Fruit fly (Drosophila melanogaster) whole organism, embryonic: Measurements from ENCODE around the gene CG6040.

Experiments
- Abd-B ChIP-seq: fragments of 200-800 bp; sonication (Bioruptor generic); optimal IDR thresholded peaks from 2 replicates; lab custom pipeline; 2018; ENCODE audit warnings: missing biosample characterization, mild to moderate bottlenecking, missing genetic modification characterization, moderate library complexity
- Adf1 ChIP-seq: fragments of 200-800 bp; sonication (Bioruptor generic); IDR thresholded peaks from 2 replicates; pipeline ENCODE4 v1.3.6; 2022; ENCODE audit warnings: missing biosample characterization, missing genetic modification characterization
- Antp ChIP-seq: fragments of 200-800 bp; sonication (Bioruptor generic); optimal IDR thresholded peaks from 3 replicates; lab custom pipeline; 2016; ENCODE audit warnings: missing biosample characterization, missing genetic modification characterization
- Bgb ChIP-seq: fragments of 200-800 bp; sonication (Bioruptor generic); IDR thresholded peaks from 2 replicates; pipeline ENCODE4 v1.3.6; 2022; ENCODE audit warnings: missing biosample characterization, missing genetic modification characterization; ENCODE audit not compliant: partially characterized antibody
- CG10462 ChIP-seq: fragments of 200-800 bp; sonication (Bioruptor generic); optimal IDR thresholded peaks from 2 replicates; lab custom pipeline; 2016; ENCODE audit warnings: missing biosample characterization, missing genetic modification characterization
- CG10543 ChIP-seq: fragments of 200-800 bp; sonication (Bioruptor generic); optimal IDR thresholded peaks from 3 replicates; lab custom pipeline; 2017; ENCODE audit warnings: missing biosample characterization, mild to moderate bottlenecking, missing genetic modification characterization, moderate library complexity
- CG11695 ChIP-seq: fragments of 200-800 bp; sonication (Bioruptor generic); IDR thresholded peaks from 3 replicates; pipeline ENCODE4 v1.3.6; 2022; ENCODE audit warnings: missing biosample characterization, missing genetic modification characterization
- CG12155 ChIP-seq: fragments of 200-800 bp; sonication (Bioruptor generic); optimal IDR thresholded peaks from 3 replicates; lab custom pipeline; 2016; ENCODE audit warnings: missing biosample characterization, missing genetic modification characterization
- CG13424 ChIP-seq: fragments of 200-800 bp; sonication (Bioruptor generic); optimal IDR thresholded peaks from 2 replicates; lab custom pipeline; 2019; ENCODE audit warnings: missing biosample characterization, mild to moderate bottlenecking, missing genetic modification characterization, moderate library complexity
- CG15269 ChIP-seq: fragments of 200-800 bp; sonication (Bioruptor generic); optimal IDR thresholded peaks from 2 replicates; lab custom pipeline; 2018; ENCODE audit warnings: missing biosample characterization, mild to moderate bottlenecking, missing genetic modification characterization, moderate library complexity
- CG15514 ChIP-seq: fragments of 200-800 bp; sonication (Bioruptor generic); optimal IDR thresholded peaks from 3 replicates; lab custom pipeline; 2017; ENCODE audit warnings: missing biosample characterization, missing genetic modification characterization, mild to moderate bottlenecking, moderate library complexity, missing genetic modification reagents
- CG1603 ChIP-seq: fragments of 200-800 bp; sonication (Bioruptor generic); optimal IDR thresholded peaks from 2 replicates; lab custom pipeline; 2019; ENCODE audit warnings: missing biosample characterization, mild to moderate bottlenecking, missing genetic modification characterization, moderate library complexity
- CG17186 ChIP-seq: fragments of 200-800 bp; sonication (Bioruptor generic); optimal IDR thresholded peaks from 3 replicates; lab custom pipeline; 2017; ENCODE audit warnings: missing biosample characterization, missing genetic modification reagents, missing genetic modification characterization
- CG18476 ChIP-seq: fragments of 200-800 bp; sonication (Bioruptor generic); optimal IDR thresholded peaks from 2 replicates; lab custom pipeline; 2016; ENCODE audit warnings: missing biosample characterization, mild to moderate bottlenecking, missing genetic modification characterization
- CG2129 ChIP-seq: fragments of 200-800 bp; sonication (Bioruptor generic); IDR thresholded peaks from 2 replicates; pipeline ENCODE4 v1.3.6; 2022; ENCODE audit warnings: missing biosample characterization, missing genetic modification characterization; ENCODE audit not compliant: partially characterized antibody
- CG2199 ChIP-seq: fragments of 200-800 bp; sonication (Bioruptor generic); IDR thresholded peaks from 3 replicates; pipeline ENCODE4 v1.3.6; 2022; ENCODE audit warnings: missing biosample characterization, missing genetic modification characterization
- CG2875 ChIP-seq: fragments of 200-800 bp; sonication (Bioruptor generic); optimal IDR thresholded peaks from 2 replicates; lab custom pipeline; 2017; ENCODE audit warnings: missing biosample characterization, mild to moderate bottlenecking, missing genetic modification characterization, missing genetic modification reagents
- CG30431 ChIP-seq: fragments of 200-800 bp; sonication (Bioruptor generic); optimal IDR thresholded peaks from 2 replicates; lab custom pipeline; 2017; ENCODE audit warnings: missing biosample characterization, missing genetic modification characterization
- CG34224 ChIP-seq: fragments of 200-800 bp; sonication (Bioruptor generic); IDR thresholded peaks from 3 replicates; pipeline ENCODE4 v1.3.6; 2022; ENCODE audit warnings: missing biosample characterization, missing genetic modification characterization; ENCODE audit not compliant: partially characterized antibody
- CG3726 ChIP-seq: fragments of 200-800 bp; sonication (Bioruptor generic); IDR thresholded peaks from 3 replicates; pipeline ENCODE4, ENCODE4 v1.3.6; 2022; ENCODE audit warnings: missing biosample characterization, missing genetic modification characterization
- CG6175 ChIP-seq: fragments of 200-800 bp; sonication (Bioruptor generic); IDR thresholded peaks from 3 replicates; pipeline ENCODE4 v1.3.6; 2022; ENCODE audit warnings: missing biosample characterization, missing genetic modification characterization
- CG7786 ChIP-seq: fragments of 200-800 bp; sonication (Bioruptor generic); optimal IDR thresholded peaks from 2 replicates; lab custom pipeline; 2016; ENCODE audit warnings: missing biosample characterization, missing genetic modification characterization
- CG7928 ChIP-seq: fragments of 200-800 bp; sonication (Bioruptor generic); optimal IDR thresholded peaks from 2 replicates; lab custom pipeline; 2017; ENCODE audit warnings: missing biosample characterization, mild to moderate bottlenecking, missing genetic modification characterization
- CG8089 ChIP-seq: fragments of 200-800 bp; sonication (Bioruptor generic); optimal IDR thresholded peaks from 3 replicates; lab custom pipeline; 2016; ENCODE audit warnings: missing biosample characterization, missing genetic modification characterization
- CG9817 ChIP-seq: fragments of 200-800 bp; sonication (Bioruptor generic); optimal IDR thresholded peaks from 2 replicates; lab custom pipeline; 2018; ENCODE audit warnings: missing biosample characterization, mild to moderate bottlenecking, missing genetic modification characterization, moderate library complexity
- Dref ChIP-seq: fragments of 200-800 bp; sonication (Bioruptor generic); IDR thresholded peaks from 2 replicates; pipeline ENCODE4 v1.3.6; 2022; ENCODE audit warnings: missing biosample characterization, missing genetic modification characterization
- Gsc ChIP-seq: fragments of 200-800 bp; sonication (Bioruptor generic); IDR thresholded peaks from 2 replicates; pipeline ENCODE4 v1.3.6; 2022; ENCODE audit warnings: missing biosample characterization, missing genetic modification characterization
- Meics ChIP-seq: fragments of 200-800 bp; sonication (Bioruptor generic); optimal IDR thresholded peaks from 2 replicates; lab custom pipeline; 2017; ENCODE audit warnings: missing biosample characterization, mild to moderate bottlenecking, missing genetic modification characterization
- Nf-YB ChIP-seq: fragments of 200-800 bp; sonication (Bioruptor generic); optimal IDR thresholded peaks from 3 replicates; lab custom pipeline; 2019; ENCODE audit warnings: missing biosample characterization, mild to moderate bottlenecking, missing genetic modification characterization, moderate library complexity
- Nf-YC ChIP-seq: fragments of 200-800 bp; optimal IDR thresholded peaks from 3 replicates; lab custom pipeline; 2019; ENCODE audit warnings: missing biosample characterization, mild to moderate bottlenecking, missing genetic modification characterization, moderate library complexity
- Sin3A ChIP-seq: fragments of >200 bp; optimal IDR thresholded peaks from 2 replicates; lab custom pipeline; 2018
- Tbp ChIP-seq: fragments of >200 bp; optimal IDR thresholded peaks from 2 replicates; lab custom pipeline; 2018; ENCODE audit warnings: missing biosample characterization, missing genetic modification characterization
- Xbp1 ChIP-seq: fragments of 200-800 bp; sonication (Bioruptor generic); optimal IDR thresholded peaks from 3 replicates; lab custom pipeline; 2016; ENCODE audit warnings: missing biosample characterization, mild to moderate bottlenecking, missing genetic modification characterization
- bcd ChIP-seq: fragments of 200-800 bp; sonication (Bioruptor generic); optimal IDR thresholded peaks from 2 replicates; lab custom pipeline; 2017; ENCODE audit warnings: missing biosample characterization, mild to moderate bottlenecking, missing genetic modification characterization
- bigmax ChIP-seq: fragments of 200-800 bp; sonication (Bioruptor generic); optimal IDR thresholded peaks from 2 replicates; lab custom pipeline; 2018; ENCODE audit warnings: missing biosample characterization, mild to moderate bottlenecking, missing genetic modification characterization
- cg ChIP-seq: fragments of 200-800 bp; sonication (Bioruptor generic); optimal IDR thresholded peaks from 3 replicates; lab custom pipeline; 2019; ENCODE audit warnings: missing biosample characterization, mild to moderate bottlenecking, missing genetic modification characterization, moderate library complexity
- dm ChIP-seq: fragments of 200-800 bp; sonication (Bioruptor generic); optimal IDR thresholded peaks from 3 replicates; lab custom pipeline; 2016; ENCODE audit warnings: missing biosample characterization, missing genetic modification characterization
- gcm2 ChIP-seq: fragments of 200-800 bp; sonication (Bioruptor generic); optimal IDR thresholded peaks from 2 replicates; lab custom pipeline; 2016; ENCODE audit warnings: missing biosample characterization, missing genetic modification characterization
- gfzf ChIP-seq: fragments of 200-800 bp; sonication (Bioruptor generic); optimal IDR thresholded peaks from 2 replicates; lab custom pipeline; 2016; ENCODE audit warnings: missing biosample characterization, mild to moderate bottlenecking, missing genetic modification characterization, moderate library complexity
- gsb ChIP-seq: fragments of 200-800 bp; sonication (Bioruptor generic); IDR thresholded peaks from 2 replicates; pipeline ENCODE4 v1.3.6; 2022; ENCODE audit warnings: missing biosample characterization, missing genetic modification characterization
- ind ChIP-seq: fragments of 200-800 bp; sonication (Bioruptor generic); optimal IDR thresholded peaks from 3 replicates; lab custom pipeline; 2016; ENCODE audit warnings: missing biosample characterization, missing genetic modification characterization
- inv ChIP-seq: fragments of 200-800 bp; sonication (Bioruptor generic); IDR thresholded peaks from 2 replicates; pipeline ENCODE4 v1.3.6; 2022; ENCODE audit warnings: missing biosample characterization, missing genetic modification characterization; ENCODE audit not compliant: partially characterized antibody
- jumu ChIP-seq: fragments of 200-800 bp; sonication (Bioruptor generic); optimal IDR thresholded peaks from 3 replicates; lab custom pipeline; 2016; ENCODE audit warnings: missing biosample characterization, missing genetic modification characterization
- lilli ChIP-seq: fragments of 200-800 bp; sonication (Bioruptor generic); optimal IDR thresholded peaks from 3 replicates; lab custom pipeline; 2016; ENCODE audit warnings: missing biosample characterization, missing genetic modification characterization
- nerfin-1 ChIP-seq: fragments of 200-800 bp; sonication (Bioruptor generic); optimal IDR thresholded peaks from 3 replicates; lab custom pipeline; 2019; ENCODE audit warnings: missing biosample characterization, mild to moderate bottlenecking, missing genetic modification characterization, moderate library complexity
- onecut ChIP-seq: fragments of 200-800 bp; sonication (Bioruptor generic); IDR thresholded peaks from 2 replicates; pipeline ENCODE4 v1.3.6; 2022; ENCODE audit warnings: missing biosample characterization, missing genetic modification characterization
- sisA ChIP-seq: fragments of 200-800 bp; sonication (Bioruptor generic); IDR thresholded peaks from 2 replicates; pipeline ENCODE4 v1.3.6; 2022; ENCODE audit warnings: missing biosample characterization, missing genetic modification characterization
- yki ChIP-seq: fragments of >200 bp; optimal IDR thresholded peaks from 3 replicates; lab custom pipeline; 2018
- zen ChIP-seq: fragments of 200-800 bp; sonication (Bioruptor generic); optimal IDR thresholded peaks from 3 replicates; lab custom pipeline; 2018; ENCODE audit warnings: missing biosample characterization, mild to moderate bottlenecking, missing genetic modification characterization, moderate library complexity
- zfh1 ChIP-seq: fragments of 200-800 bp; sonication (Bioruptor generic); IDR thresholded peaks from 3 replicates; pipeline ENCODE4 v1.3.6; 2022; ENCODE audit warnings: missing biosample characterization, missing genetic modification characterization
- zfh2 ChIP-seq: fragments of 200-800 bp; sonication (Bioruptor generic); optimal IDR thresholded peaks from 2 replicates; lab custom pipeline; 2016; ENCODE audit warnings: missing biosample characterization, missing genetic modification characterization

The CG6040 gene

DNA sequence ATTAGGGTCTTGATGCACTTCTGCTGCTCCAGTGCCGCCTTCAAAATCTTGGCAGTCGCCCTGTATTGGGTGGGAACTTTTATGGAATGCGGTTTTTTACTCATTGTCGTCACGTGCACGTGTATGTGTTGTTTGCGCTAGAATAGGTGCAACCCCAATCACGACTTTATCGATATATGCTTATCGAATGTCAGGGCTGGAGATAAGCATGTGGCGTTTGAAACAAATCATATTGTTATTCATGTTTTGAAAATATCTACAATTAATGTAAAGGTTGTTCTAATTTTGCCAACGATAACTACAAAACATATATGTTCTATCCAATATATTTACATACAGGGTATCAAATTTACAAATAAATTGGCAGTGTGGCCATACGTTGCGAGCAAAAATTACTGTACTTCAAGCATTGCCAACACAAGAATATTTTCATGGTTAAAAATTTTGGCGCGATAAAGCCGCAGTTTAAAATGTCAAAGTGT lies 65.4 kb downstream of the CG6040 start, which contains the start of the genes CG42359 and Nsun5 (continued):
- TF ChIP-seq CG9817 (tag; lab: Kevin White, UChicago) (peak; percentile 88), CG2199 (GFP tag; lab: Robert Waterston, UW) (peak; percentile 81; the same call in 2 of the 3 replicates), CG13424 (tag; lab: Kevin White, UChicago) (peak; percentile 88), CG2129 (peak; percentile 90), CG10543 (GFP tag; lab: Kevin White, UChicago) (peak; percentile 92), CG15514 (GFP tag; lab: Kevin White, UChicago) (peak; percentile 92), gcm2 (GFP tag; lab: Kevin White, UChicago) (peak; percentile 28), Antp (peak; percentile 93), Nf-YB (GFP tag; lab: Kevin White, UChicago) (peak; percentile 70), bigmax (GFP tag; lab: Kevin White, UChicago) (peak; percentile 59), CG2875 (GFP tag; lab: Kevin White, UChicago) (peak; percentile 46), ind (GFP tag; lab: Kevin White, UChicago) (peak; percentile 92), CG12155 (GFP tag; lab: Kevin White, UChicago) (peak; percentile 90), CG7928 (GFP tag; lab: Kevin White, UChicago) (peak; percentile 98), dm (GFP tag; lab: Kevin White, UChicago) (peak; percentile 98), gfzf (GFP tag; lab: Kevin White, UChicago) (peak; percentile 88), Abd-B (GFP tag; lab: Kevin White, UChicago) (peak; percentile 90), CG11695 (GFP tag; lab: Robert Waterston, UW) (peak; percentile 83), gsb (GFP tag; lab: Robert Waterston, UW) (peak; percentile 60; the same call in 1 of the 2 replicates), CG6175 (GFP tag; lab: Robert Waterston, UW) (peak; percentile 78), Xbp1 (GFP tag; lab: Kevin White, UChicago) (peak; percentile 94), Meics (GFP tag; lab: Kevin White, UChicago) (peak; percentile 83), Gsc (GFP tag; lab: Robert Waterston, UW) (no peak; the same call in 1 of the 2 replicates), yki (lab: Kevin White, UChicago) (no peak), CG30431 (peak; percentile 70), cg (GFP tag; lab: Kevin White, UChicago) (peak; percentile 85), sisA (GFP tag; lab: Robert Waterston, UW) (peak; percentile 89), CG7786 (GFP tag; lab: Kevin White, UChicago) (peak; percentile 89), CG10462 (peak; percentile 85), jumu (GFP tag; lab: Kevin White, UChicago) (peak; percentile 92), zen (tag; lab: Kevin White, UChicago) (peak; percentile 91), bcd (GFP tag; lab: Kevin White, UChicago) (peak; percentile 87), CG34224 (GFP tag; lab: Robert Waterston, UW) (peak; percentile 93), Tbp (no peak), CG1603 (tag; lab: Kevin White, UChicago) (peak; percentile 96), zfh2 (GFP tag; lab: Kevin White, UChicago) (peak; percentile 92), CG15269 (tag; lab: Kevin White, UChicago) (peak; percentile 86), Sin3A (lab: Kevin White, UChicago) (peak; percentile 92), lilli (GFP tag; lab: Kevin White, UChicago) (peak; percentile 96), onecut (GFP tag; lab: Robert Waterston, UW) (peak; percentile 58), nerfin-1 (tag; lab: Kevin White, UChicago) (peak; percentile 87), Dref (GFP tag; lab: Robert Waterston, UW) (peak; percentile 85), zfh1 (peak; percentile 92), Nf-YC (tag; lab: Kevin White, UChicago) (peak; percentile 82), Bgb (GFP tag; lab: Robert Waterston, UW) (peak; percentile 91), Adf1 (GFP tag; lab: Robert Waterston, UW) (peak; percentile 33; the same call in 1 of the 2 replicates), CG3726 (GFP tag; lab: Robert Waterston, UW) (peak; percentile 82), CG18476 (GFP tag; lab: Kevin White, UChicago) (peak; percentile 90), inv (peak; percentile 81), CG17186 (GFP tag; lab: Kevin White, UChicago) (peak; percentile 91), CG8089 (peak; percentile 85)
